Fruit fly (Drosophila melanogaster): ENCODE results near the gene CG15399.
A peak's percentile ranks its signal among the peaks of the same experiment; 100 is the strongest.

Gene CG15399

dm6 chr2L:2759654-2760053 lies 11.9 kb downstream of the CG15399 start, which contains the start of the genes HemK2, Snapin and Tnpo-SR (continued):
- TF ChIP-seq ci (GFP tag; IDR thresholded peaks at IDR 0.05) (peak; percentile 94), CG2129 (GFP tag; IDR thresholded peaks at IDR 0.05; ENCODE audit: partially characterized antibody) (peak; percentile 97), Abd-B (GFP tag; optimal IDR thresholded peaks at IDR 0.05) (peak; percentile 95), grau (tag; optimal IDR thresholded peaks at IDR 0.05) (peak; percentile 91), trem (tag; optimal IDR thresholded peaks at IDR 0.05) (peak; percentile 95), p53 (GFP tag; optimal IDR thresholded peaks at IDR 0.05) (no peak), NC2α (GFP tag; optimal IDR thresholded peaks at IDR 0.05) (no peak), Fer2 (tag; optimal IDR thresholded peaks at IDR 0.05) (peak; percentile 91), CG13624 (GFP tag; optimal IDR thresholded peaks at IDR 0.05) (peak; percentile 87), CG4424 (GFP tag; optimal IDR thresholded peaks at IDR 0.05) (peak; percentile 90), al (GFP tag; IDR thresholded peaks at IDR 0.05) (peak; percentile 92), CG10565 (GFP tag; optimal IDR thresholded peaks at IDR 0.05) (peak; percentile 65), inv (GFP tag; IDR thresholded peaks at IDR 0.05; ENCODE audit: partially characterized antibody) (peak; percentile 96), fd64A (GFP tag; optimal IDR thresholded peaks at IDR 0.05) (peak; percentile 24), Taf1 (GFP tag; IDR thresholded peaks at IDR 0.05) (peak; percentile 90), CG4617 (GFP tag; optimal IDR thresholded peaks at IDR 0.05; ENCODE audit: borderline replicate concordance) (peak; percentile 89), ftz-f1 (GFP tag; optimal IDR thresholded peaks at IDR 0.05) (peak; percentile 22), CG7963 (GFP tag; IDR thresholded peaks at IDR 0.05; ENCODE audit: partially characterized antibody) (peak; percentile 72), insv (GFP tag; optimal IDR thresholded peaks at IDR 0.05) (peak; percentile 83 to 99), pzg (GFP tag; optimal IDR thresholded peaks at IDR 0.05) (peak; percentile 84), prd (optimal IDR thresholded peaks at IDR 0.05) (no peak), prd (GFP tag; IDR thresholded peaks at IDR 0.05) (peak; percentile 97), CG9437 (GFP tag; optimal IDR thresholded peaks at IDR 0.05) (peak; percentile 67), ssp (GFP tag; IDR thresholded peaks at IDR 0.05) (peak; percentile 86), CG34376 (GFP tag; optimal IDR thresholded peaks at IDR 0.05) (peak; percentile 92), fd96Cb (tag; optimal IDR thresholded peaks at IDR 0.05) (peak; percentile 84), PHDP (tag; optimal IDR thresholded peaks at IDR 0.05) (peak; percentile 92), Drgx (GFP tag; IDR thresholded peaks at IDR 0.05) (peak; percentile 87), CG6813 (GFP tag; optimal IDR thresholded peaks at IDR 0.05) (peak; percentile 73), CG2120 (GFP tag; optimal IDR thresholded peaks at IDR 0.05) (peak; percentile 96), CG15073 (GFP tag; optimal IDR thresholded peaks at IDR 0.05) (peak; percentile 34), HLH4C (GFP tag; IDR thresholded peaks at IDR 0.05; ENCODE audit: partially characterized antibody) (peak; percentile 95), CG12071 (GFP tag; optimal IDR thresholded peaks at IDR 0.05) (peak; percentile 55), CG10321 (GFP tag; IDR thresholded peaks at IDR 0.05) (peak; percentile 47; the same call in 1 of the 2 replicates), Meics (GFP tag; optimal IDR thresholded peaks at IDR 0.05) (peak; percentile 88), C15 (GFP tag; IDR thresholded peaks at IDR 0.05) (peak; percentile 59; the same call in 1 of the 3 replicates), CG8388 (GFP tag; optimal IDR thresholded peaks at IDR 0.05) (peak; percentile 85), ac (GFP tag; optimal IDR thresholded peaks at IDR 0.05) (peak; percentile 61), yki (optimal IDR thresholded peaks at IDR 0.05) (no peak), Fer3 (tag; optimal IDR thresholded peaks at IDR 0.05) (peak; percentile 93), pho (GFP tag; optimal IDR thresholded peaks at IDR 0.05) (peak; percentile 86), hbn (GFP tag; IDR thresholded peaks at IDR 0.05; ENCODE audit: partially characterized antibody) (peak; percentile 97), CG17385 (GFP tag; optimal IDR thresholded peaks at IDR 0.05) (peak; percentile 84), slou (GFP tag; optimal IDR thresholded peaks at IDR 0.05) (peak; percentile 85), pb (GFP tag; optimal IDR thresholded peaks at IDR 0.05) (peak; percentile 68), Mad (GFP tag; optimal IDR thresholded peaks at IDR 0.05) (peak; percentile 67), pros (GFP tag; optimal IDR thresholded peaks at IDR 0.05) (peak; percentile 20), CG33213 (GFP tag; optimal IDR thresholded peaks at IDR 0.05) (peak; percentile 89), CG11696 (GFP tag; IDR thresholded peaks at IDR 0.05) (peak; percentile 65), CG8089 (GFP tag; optimal IDR thresholded peaks at IDR 0.05) (peak; percentile 51), croc (GFP tag; conservative IDR thresholded peaks at IDR 0.05) (peak; percentile 91)

All from whole organism, embryonic.